Fruit fly (Drosophila melanogaster) whole organism, embryonic: ENCODE results near the gene VhaAC45RP.

Experiments
- Antp ChIP-seq: fragments of 200-800 bp; sonication (Bioruptor generic); optimal IDR thresholded peaks from 3 replicates; lab custom pipeline; 2016; ENCODE audit warnings: missing biosample characterization, missing genetic modification characterization
- CG1024 ChIP-seq: fragments of 200-800 bp; sonication (Bioruptor generic); IDR thresholded peaks from 2 replicates; pipeline ENCODE4 v1.3.6; 2022; ENCODE audit warnings: missing biosample characterization, missing genetic modification characterization
- CG10979 ChIP-seq: fragments of 200-800 bp; sonication (Bioruptor generic); optimal IDR thresholded peaks from 2 replicates; lab custom pipeline; 2018; ENCODE audit warnings: missing biosample characterization, mild to moderate bottlenecking, missing genetic modification characterization, moderate library complexity
- CG15073 ChIP-seq: fragments of 200-800 bp; sonication (Bioruptor generic); optimal IDR thresholded peaks from 2 replicates; lab custom pipeline; 2016; ENCODE audit warnings: missing biosample characterization, missing genetic modification characterization
- CG16815 ChIP-seq: fragments of 200-800 bp; sonication (Bioruptor generic); optimal IDR thresholded peaks from 3 replicates; lab custom pipeline; 2017; ENCODE audit warnings: missing biosample characterization, mild to moderate bottlenecking, missing genetic modification characterization
- CG17568 ChIP-seq: fragments of 200-800 bp; sonication (Bioruptor generic); optimal IDR thresholded peaks from 2 replicates; lab custom pipeline; 2018; ENCODE audit warnings: missing biosample characterization, mild to moderate bottlenecking, missing genetic modification characterization, moderate library complexity
- CG32772 ChIP-seq: fragments of 200-800 bp; sonication (Bioruptor generic); IDR thresholded peaks from 2 replicates; pipeline ENCODE4 v1.3.6; 2022; ENCODE audit warnings: missing biosample characterization, missing genetic modification characterization
- CG4328 ChIP-seq: fragments of 200-800 bp; sonication (Bioruptor generic); optimal IDR thresholded peaks from 3 replicates; lab custom pipeline; 2017; ENCODE audit warnings: missing biosample characterization, missing genetic modification reagents, missing genetic modification characterization
- CG6854 ChIP-seq: fragments of 200-800 bp; sonication (Bioruptor generic); optimal IDR thresholded peaks from 3 replicates; lab custom pipeline; 2017; ENCODE audit warnings: missing biosample characterization, mild to moderate bottlenecking, missing genetic modification characterization
- CG7271 ChIP-seq: fragments of 200-800 bp; sonication (Bioruptor generic); optimal IDR thresholded peaks from 2 replicates; lab custom pipeline; 2018; ENCODE audit warnings: missing biosample characterization, mild to moderate bottlenecking, missing genetic modification characterization, moderate library complexity
- CG8359 ChIP-seq: fragments of 200-800 bp; sonication (Bioruptor generic); optimal IDR thresholded peaks from 2 replicates; lab custom pipeline; 2017; ENCODE audit warnings: missing biosample characterization, mild to moderate bottlenecking, missing genetic modification characterization, borderline replicate concordance
- CG8478 ChIP-seq: fragments of >200 bp; optimal IDR thresholded peaks from 2 replicates; lab custom pipeline; 2018
- CG8924 ChIP-seq: fragments of 200-800 bp; optimal IDR thresholded peaks from 3 replicates; lab custom pipeline; 2019; ENCODE audit warnings: missing biosample characterization, mild to moderate bottlenecking, missing genetic modification characterization, moderate library complexity
- Chrac-16 ChIP-seq: fragments of 200-800 bp; sonication (Bioruptor generic); optimal IDR thresholded peaks from 3 replicates; lab custom pipeline; 2016; ENCODE audit warnings: missing biosample characterization, missing genetic modification characterization
- Dbx ChIP-seq: fragments of 200-800 bp; sonication (Bioruptor generic); IDR thresholded peaks from 3 replicates; pipeline ENCODE4 v1.3.6; 2022; ENCODE audit warnings: missing biosample characterization, missing genetic modification characterization
- Dfd ChIP-seq, 2 experiments: fragments of >200 bp; optimal IDR thresholded peaks; 2 replicates each; lab custom pipeline; 2017; ENCODE audit warnings: missing biosample characterization in 2 of 2, missing genetic modification characterization in 2 of 2
- Elba2 ChIP-seq: fragments of 200-800 bp; sonication (Bioruptor generic); optimal IDR thresholded peaks from 3 replicates; lab custom pipeline; 2016; ENCODE audit warnings: missing biosample characterization, missing genetic modification characterization
- Ets65A ChIP-seq: fragments of 200-800 bp; sonication (Bioruptor generic); peaks from one replicate; lab custom pipeline; 2016; ENCODE audit warnings: missing biosample characterization, missing genetic modification characterization
- Fer1 ChIP-seq: fragments of 200-800 bp; sonication (Bioruptor generic); optimal IDR thresholded peaks from 2 replicates; lab custom pipeline; 2017; ENCODE audit warnings: missing biosample characterization, mild to moderate bottlenecking, missing genetic modification characterization
- Fer3 ChIP-seq: fragments of 200-800 bp; sonication (Bioruptor generic); optimal IDR thresholded peaks from 2 replicates; lab custom pipeline; 2018; ENCODE audit warnings: missing biosample characterization, mild to moderate bottlenecking, missing genetic modification characterization, moderate library complexity
- H2.0 ChIP-seq: fragments of 200-800 bp; sonication (Bioruptor generic); IDR thresholded peaks from 2 replicates; pipeline ENCODE4 v1.3.6; 2022; ENCODE audit warnings: missing biosample characterization, missing genetic modification characterization
- Hsf ChIP-seq: fragments of 200-800 bp; sonication (Bioruptor generic); optimal IDR thresholded peaks from 3 replicates; lab custom pipeline; 2016; ENCODE audit warnings: missing biosample characterization, missing genetic modification characterization
- Lhr ChIP-seq: fragments of 200-800 bp; sonication (Bioruptor generic); optimal IDR thresholded peaks from 3 replicates; lab custom pipeline; 2017; ENCODE audit warnings: mild to moderate bottlenecking, missing biosample characterization, missing genetic modification reagents, missing genetic modification characterization
- Myb ChIP-seq: fragments of 200-800 bp; sonication (Bioruptor generic); optimal IDR thresholded peaks from 2 replicates; lab custom pipeline; 2016; ENCODE audit warnings: missing biosample characterization, missing genetic modification characterization
- Opbp ChIP-seq: fragments of 200-800 bp; sonication (Bioruptor generic); IDR thresholded peaks from 3 replicates; pipeline ENCODE4 v1.3.6; 2022; ENCODE audit warnings: missing biosample characterization, missing genetic modification characterization; ENCODE audit not compliant: partially characterized antibody
- PHDP ChIP-seq: fragments of 200-800 bp; sonication (Bioruptor generic); optimal IDR thresholded peaks from 3 replicates; lab custom pipeline; 2018; ENCODE audit warnings: missing biosample characterization, mild to moderate bottlenecking, missing genetic modification characterization, moderate library complexity
- Side ChIP-seq: fragments of 200-800 bp; sonication (Bioruptor generic); optimal IDR thresholded peaks from 2 replicates; lab custom pipeline; 2016; ENCODE audit warnings: missing biosample characterization, missing genetic modification characterization
- Ssrp ChIP-seq: fragments of 200-800 bp; sonication (Bioruptor generic); optimal IDR thresholded peaks from 2 replicates; lab custom pipeline; 2018; ENCODE audit warnings: missing biosample characterization, mild to moderate bottlenecking, missing genetic modification characterization, moderate library complexity
- ab ChIP-seq: fragments of 200-800 bp; sonication (Bioruptor generic); optimal IDR thresholded peaks from 2 replicates; lab custom pipeline; 2016; ENCODE audit warnings: missing biosample characterization, missing genetic modification characterization
- abd-A ChIP-seq: fragments of 200-800 bp; sonication (Bioruptor generic); optimal IDR thresholded peaks from 3 replicates; lab custom pipeline; 2019; ENCODE audit warnings: missing biosample characterization, mild to moderate bottlenecking, missing genetic modification characterization, moderate library complexity
- chn ChIP-seq: fragments of 200-800 bp; sonication (Bioruptor generic); optimal IDR thresholded peaks from 2 replicates; lab custom pipeline; 2016; ENCODE audit warnings: missing biosample characterization, missing genetic modification characterization
- dan ChIP-seq: fragments of 200-800 bp; sonication (Bioruptor generic); IDR thresholded peaks from 2 replicates; pipeline ENCODE4 v1.3.6; 2022; ENCODE audit warnings: missing biosample characterization, missing genetic modification characterization
- disco-r ChIP-seq: fragments of 200-800 bp; sonication (Bioruptor generic); optimal IDR thresholded peaks from 2 replicates; lab custom pipeline; 2016; ENCODE audit warnings: missing biosample characterization, missing genetic modification characterization
- dm ChIP-seq: fragments of 200-800 bp; sonication (Bioruptor generic); optimal IDR thresholded peaks from 3 replicates; lab custom pipeline; 2016; ENCODE audit warnings: missing biosample characterization, missing genetic modification characterization
- ems ChIP-seq: fragments of 200-800 bp; sonication (Bioruptor generic); optimal IDR thresholded peaks from 3 replicates; lab custom pipeline; 2016; ENCODE audit warnings: missing biosample characterization, missing genetic modification characterization
- eve ChIP-seq, 2 experiments: fragments of >200 bp; optimal IDR thresholded peaks; 2 replicates each; lab custom pipeline; 2017; ENCODE audit warnings: missing biosample characterization in 2 of 2, missing genetic modification characterization in 2 of 2
- fd96Cb ChIP-seq: fragments of 200-800 bp; sonication (Bioruptor generic); optimal IDR thresholded peaks from 2 replicates; lab custom pipeline; 2018; ENCODE audit warnings: missing biosample characterization, mild to moderate bottlenecking, missing genetic modification characterization, moderate library complexity
- gro ChIP-seq: fragments of 200-800 bp; sonication (Bioruptor generic); optimal IDR thresholded peaks from 2 replicates; lab custom pipeline; 2016; ENCODE audit warnings: missing biosample characterization, missing genetic modification characterization
- gsb-n ChIP-seq: fragments of 200-800 bp; sonication (Bioruptor generic); optimal IDR thresholded peaks from 3 replicates; lab custom pipeline; 2018; ENCODE audit warnings: missing biosample characterization, mild to moderate bottlenecking, missing genetic modification characterization
- ind ChIP-seq: fragments of 200-800 bp; sonication (Bioruptor generic); optimal IDR thresholded peaks from 3 replicates; lab custom pipeline; 2016; ENCODE audit warnings: missing biosample characterization, missing genetic modification characterization
- maf-S ChIP-seq: fragments of 200-800 bp; sonication (Bioruptor generic); optimal IDR thresholded peaks from 2 replicates; lab custom pipeline; 2016; ENCODE audit warnings: missing biosample characterization, missing genetic modification characterization
- otp ChIP-seq: fragments of 200-800 bp; sonication (Bioruptor generic); IDR thresholded peaks from 3 replicates; pipeline ENCODE4, ENCODE4 v1.3.6; 2022; ENCODE audit warnings: missing biosample characterization, missing genetic modification characterization
- pan ChIP-seq, 4 experiments: fragments of >200 bp in 3 of 4; fragments of 200-800 bp in 1 of 4; sonication (Bioruptor generic) in 1 of 4; optimal IDR thresholded peaks in 3 of 4; IDR thresholded peaks in 1 of 4; 2 replicates each; pipeline versions ENCODE4 v1.3.6 to Lab custom; 2017 to 2022; ENCODE audit warnings: missing biosample characterization in 2 of 4, missing genetic modification characterization in 2 of 4, mixed read lengths in 1 of 4
- pita ChIP-seq: fragments of 200-800 bp; sonication (Bioruptor generic); optimal IDR thresholded peaks from 2 replicates; lab custom pipeline; 2017; ENCODE audit warnings: missing biosample characterization, mild to moderate bottlenecking, missing genetic modification characterization
- rib ChIP-seq: fragments of 200-800 bp; sonication (Bioruptor generic); IDR thresholded peaks from 2 replicates; pipeline ENCODE4 v1.3.6; 2022; ENCODE audit warnings: missing biosample characterization, missing genetic modification characterization
- sd ChIP-seq: fragments of 200-800 bp; sonication (Bioruptor generic); optimal IDR thresholded peaks from 3 replicates; lab custom pipeline; 2018; ENCODE audit warnings: missing biosample characterization, mild to moderate bottlenecking, missing genetic modification characterization, moderate library complexity
- so ChIP-seq: fragments of 200-800 bp; sonication (Bioruptor generic); IDR thresholded peaks from 3 replicates; pipeline ENCODE4 v1.3.6; 2022; ENCODE audit warnings: missing biosample characterization, missing genetic modification characterization
- tna ChIP-seq: fragments of 200-800 bp; sonication (Bioruptor generic); IDR thresholded peaks from 2 replicates; pipeline ENCODE4 v1.3.6; 2022; ENCODE audit warnings: missing biosample characterization, missing genetic modification characterization; ENCODE audit not compliant: partially characterized antibody
- vnd ChIP-seq: fragments of 200-800 bp; sonication (Bioruptor generic); IDR thresholded peaks from 3 replicates; pipeline ENCODE4 v1.3.6; 2022; ENCODE audit warnings: missing biosample characterization, missing genetic modification characterization; ENCODE audit not compliant: partially characterized antibody

VhaAC45RP gene

DNA sequence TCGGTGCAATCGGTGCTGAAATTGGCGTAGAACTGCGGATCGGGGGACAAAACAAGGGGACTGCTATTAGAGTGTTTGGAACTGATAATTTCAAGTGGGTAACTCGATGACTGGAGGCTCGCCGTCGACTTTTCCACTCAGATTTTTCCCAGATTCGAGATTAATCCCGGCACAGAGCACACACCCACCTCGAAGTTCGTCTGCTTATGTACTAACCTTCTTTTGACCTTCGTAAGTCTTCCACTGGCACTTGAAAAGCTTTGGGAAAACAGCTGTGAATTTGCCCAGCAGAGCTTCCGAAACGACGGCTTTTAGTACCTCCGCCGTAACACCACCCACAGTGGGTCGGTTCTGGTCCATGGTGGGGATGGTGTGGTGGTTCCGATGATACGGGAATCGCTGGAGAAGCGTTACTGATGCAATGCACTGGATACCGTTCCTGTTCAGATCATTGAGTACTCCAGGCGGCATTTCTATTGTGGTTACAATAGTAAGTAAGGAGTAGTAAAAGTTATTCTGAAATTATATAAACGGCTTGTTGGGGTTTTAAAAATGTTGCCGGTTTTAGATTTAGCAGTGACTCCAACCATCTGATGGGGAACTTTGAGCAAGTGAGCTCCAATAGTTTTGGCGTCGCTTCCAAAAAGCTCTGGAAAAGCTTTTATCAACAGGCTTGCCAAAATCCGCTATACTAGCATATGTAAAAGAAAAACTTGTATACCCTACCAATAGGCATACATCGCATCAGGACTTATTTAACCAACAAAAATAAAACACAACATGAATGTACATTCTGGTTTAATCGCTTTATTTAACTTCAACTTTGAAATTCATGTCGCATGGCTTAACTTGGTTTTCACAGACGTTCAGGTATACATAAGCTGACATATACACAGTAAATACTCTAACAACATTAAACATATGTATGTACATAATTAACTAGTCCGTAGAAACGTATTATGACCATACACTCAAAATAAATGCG, 31.9 kb downstream of the VhaAC45RP start, which contains the start of gene Tpi (continued):
- TF ChIP-seq gsb-n (tag; lab: Kevin White, UChicago) (no peak), CG15073 (GFP tag; lab: Kevin White, UChicago) (no peak), Ets65A (no peak), vnd (GFP tag; lab: Robert Waterston, UW) (no peak), Opbp (GFP tag; lab: Robert Waterston, UW) (no peak), Side (no peak), abd-A (tag; lab: Kevin White, UChicago) (no peak), Myb (peak; percentile 82), CG17568 (GFP tag; lab: Kevin White, UChicago) (no peak), otp (GFP tag; lab: Robert Waterston, UW) (no peak), disco-r (no peak), Dbx (no peak), fd96Cb (tag; lab: Kevin White, UChicago) (no peak), dm (no peak), ems (GFP tag; lab: Kevin White, UChicago) (no peak), ind (GFP tag; lab: Kevin White, UChicago) (no peak), PHDP (tag; lab: Kevin White, UChicago) (peak; percentile 67), Lhr (GFP tag; lab: Kevin White, UChicago) (peak; percentile 48), pita (GFP tag; lab: Kevin White, UChicago) (peak; percentile 61), CG10979 (tag; lab: Kevin White, UChicago) (no peak), CG32772 (GFP tag; lab: Robert Waterston, UW) (no peak), chn (peak; percentile 58), CG6854 (GFP tag; lab: Kevin White, UChicago) (no peak), gro (GFP tag; lab: Kevin White, UChicago) (no peak), H2.0 (GFP tag; lab: Robert Waterston, UW) (no peak), ab (no peak), Dfd (GFP tag; optimal IDR thresholded peaks at IDR 0.05; lab: Kevin White, UChicago) (no peak), CG1024 (GFP tag; lab: Robert Waterston, UW) (no peak), CG8924 (tag; lab: Kevin White, UChicago) (no peak), CG8478 (lab: Kevin White, UChicago) (peak; percentile 91), Ssrp (tag; lab: Kevin White, UChicago) (no peak), CG7271 (tag; lab: Kevin White, UChicago) (no peak), sd (no peak), Fer1 (GFP tag; lab: Kevin White, UChicago) (peak; percentile 22), Antp (GFP tag; lab: Kevin White, UChicago) (peak; percentile 23), so (GFP tag; lab: Robert Waterston, UW) (no peak), Fer3 (tag; lab: Kevin White, UChicago) (peak; percentile 29), Chrac-16 (GFP tag; lab: Kevin White, UChicago) (peak; percentile 14), dan (GFP tag; lab: Robert Waterston, UW) (no peak), Elba2 (GFP tag; lab: Kevin White, UChicago) (no peak), Hsf (peak; percentile 41), eve (GFP tag; optimal IDR thresholded peaks at IDR 0.05; lab: Kevin White, UChicago) (no peak), maf-S (GFP tag; lab: Kevin White, UChicago) (no peak), CG8359 (GFP tag; lab: Kevin White, UChicago) (no peak), tna (GFP tag; lab: Robert Waterston, UW) (no peak), CG16815 (GFP tag; lab: Kevin White, UChicago) (no peak), rib (no peak), CG4328 (GFP tag; lab: Kevin White, UChicago) (no peak), pan (optimal IDR thresholded peaks at IDR 0.05; lab: Kevin White, UChicago) (no peak), pan (GFP tag; optimal IDR thresholded peaks at IDR 0.05 in 1 of 2, IDR thresholded peaks at IDR 0.05 in 1 of 2) (peak in 1 of 2 experiments; percentile 28)
